Worm (Caenorhabditis elegans) whole organism, mixed stage, embryonic: ENCODE data around the gene epc-1.

Experiments
- blmp-1 ChIP-seq: fragments of 150-350 bp; optimal IDR thresholded peaks from 2 replicates; lab custom pipeline; 2014; ENCODE audit warnings: missing biosample characterization, missing genetic modification characterization
- ces-1 ChIP-seq: fragments of 150-350 bp; optimal IDR thresholded peaks from 2 replicates; lab custom pipeline; 2014; ENCODE audit warnings: missing biosample characterization, missing genetic modification reagents, missing genetic modification characterization
- flh-1 ChIP-seq: fragments of 200-800 bp; sonication (Bioruptor generic); optimal IDR thresholded peaks from 2 replicates; lab custom pipeline; 2018; ENCODE audit warnings: mild to moderate bottlenecking, missing genetic modification characterization, moderate library complexity, missing compliant biosample characterization
- hlh-1 ChIP-seq: fragments of 150-350 bp; optimal IDR thresholded peaks from 2 replicates; lab custom pipeline; 2014; ENCODE audit warnings: missing biosample characterization, missing genetic modification reagents, missing genetic modification characterization
- lin-32 ChIP-seq: fragments of 200-800 bp; sonication (Bioruptor generic); optimal IDR thresholded peaks from 2 replicates; lab custom pipeline; 2018; ENCODE audit warnings: mild to moderate bottlenecking, missing genetic modification characterization, missing compliant biosample characterization
- mep-1 ChIP-seq: fragments of 150-350 bp; optimal IDR thresholded peaks from 2 replicates; lab custom pipeline; 2017; ENCODE audit warnings: missing biosample characterization, missing genetic modification reagents, missing genetic modification characterization, inconsistent platforms
- nhr-12 ChIP-seq: fragments of 150-350 bp; optimal IDR thresholded peaks from 2 replicates; lab custom pipeline; 2014; ENCODE audit warnings: missing biosample characterization, missing genetic modification characterization
- pha-4 ChIP-seq: fragments of 150-350 bp; optimal IDR thresholded peaks from 2 replicates; lab custom pipeline; 2018; ENCODE audit warnings: missing biosample characterization, missing genetic modification reagents, missing genetic modification characterization
- sptf-1 ChIP-seq: sonication (generic microtip); optimal IDR thresholded peaks from 2 replicates; lab custom pipeline; 2017; ENCODE audit warnings: mild to moderate bottlenecking, missing genetic modification characterization, moderate library complexity, missing compliant biosample characterization
- ztf-11 ChIP-seq: fragments of 150-350 bp; optimal IDR thresholded peaks from 2 replicates; lab custom pipeline; 2014; ENCODE audit warnings: missing biosample characterization, missing genetic modification characterization

DNA sequence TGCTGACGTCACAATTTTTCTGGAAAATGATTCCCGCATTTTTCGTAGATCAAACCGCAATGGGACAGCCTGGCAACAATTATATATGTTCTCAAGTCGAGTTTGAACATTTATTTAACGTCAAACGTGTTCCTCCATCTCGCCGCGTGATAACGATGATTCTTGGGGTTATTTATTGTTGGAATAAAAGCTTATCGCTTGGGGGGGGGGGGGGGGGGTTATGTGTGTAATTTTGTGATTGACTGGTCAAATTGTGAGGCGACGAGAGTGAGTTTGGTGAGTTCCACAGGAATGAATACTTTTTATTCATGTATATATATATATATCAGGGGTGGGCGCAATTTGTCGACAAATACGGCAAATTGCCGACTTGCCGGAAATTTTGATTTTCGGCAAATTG is 39.4 kb downstream of the epc-1 start:
- TF ChIP-seq pha-4 (tag; lab: Kevin White, UChicago): no peak
- no peak for TF ChIP-seq ces-1 (GFP tag; lab: Kevin White, UChicago)
- TF ChIP-seq hlh-1: no peak
- TF ChIP-seq blmp-1 (tag; lab: Kevin White, UChicago): no peak
- TF ChIP-seq sptf-1 (tag; lab: Kevin White, UChicago): no peak
- TF ChIP-seq flh-1 (GFP tag; lab: Kevin White, UChicago): no peak
- TF ChIP-seq mep-1 (tag; lab: Kevin White, UChicago): no peak
- TF ChIP-seq lin-32 (GFP tag; lab: Kevin White, UChicago): no peak
- no peak for TF ChIP-seq nhr-12 (tag; lab: Kevin White, UChicago)
- TF ChIP-seq ztf-11: no peak
